Worm (Caenorhabditis elegans) whole organism, L3 larva: ENCODE results near the gene gop-1.

Source experiments
- R02D3.7 ChIP-seq: fragments of 150-350 bp; optimal IDR thresholded peaks from 2 replicates; lab custom pipeline; 2014; ENCODE audit warnings: missing biosample characterization, missing genetic modification characterization
- ZK546.5 ChIP-seq: sonication (generic microtip); optimal IDR thresholded peaks from 2 replicates; lab custom pipeline; 2017; ENCODE audit warnings: missing biosample characterization, missing genetic modification characterization
- aly-2 ChIP-seq: fragments of 150-350 bp; optimal IDR thresholded peaks from 2 replicates; lab custom pipeline; 2014; ENCODE audit warnings: missing biosample characterization, missing genetic modification characterization
- ama-1 ChIP-seq: fragments of 150-350 bp; optimal IDR thresholded peaks from 2 replicates; lab custom pipeline; 2018
- ceh-28 ChIP-seq: fragments of 150-350 bp; optimal IDR thresholded peaks from 2 replicates; lab custom pipeline; 2014; ENCODE audit warnings: missing biosample characterization, missing genetic modification reagents, missing genetic modification characterization
- ceh-82 ChIP-seq: fragments of 150-350 bp; optimal IDR thresholded peaks from 2 replicates; lab custom pipeline; 2014; ENCODE audit warnings: missing biosample characterization, missing genetic modification characterization
- ceh-9 ChIP-seq: sonication (generic microtip); optimal IDR thresholded peaks from 2 replicates; lab custom pipeline; 2018; ENCODE audit warnings: missing biosample characterization, missing genetic modification characterization
- daf-12 ChIP-seq: fragments of 150-350 bp; optimal IDR thresholded peaks from 2 replicates; lab custom pipeline; 2014; ENCODE audit warnings: missing biosample characterization, missing genetic modification reagents, missing genetic modification characterization
- egl-27 ChIP-seq: sonication (generic microtip); optimal IDR thresholded peaks from 4 replicates; lab custom pipeline; 2017; ENCODE audit warnings: missing biosample characterization, missing genetic modification reagents, missing genetic modification characterization
- egl-5 ChIP-seq: fragments of 150-350 bp; optimal IDR thresholded peaks from 2 replicates; lab custom pipeline; 2017; ENCODE audit warnings: missing biosample characterization, missing genetic modification reagents, missing genetic modification characterization, inconsistent platforms
- elt-1 ChIP-seq: fragments of 150-350 bp; optimal IDR thresholded peaks from 2 replicates; lab custom pipeline; 2014; ENCODE audit warnings: missing biosample characterization, missing genetic modification characterization
- elt-2 ChIP-seq: sonication (generic microtip); optimal IDR thresholded peaks from 2 replicates; lab custom pipeline; 2016; ENCODE audit warnings: missing genetic modification reagents, mild to moderate bottlenecking, missing genetic modification characterization, missing compliant biosample characterization
- elt-3 ChIP-seq, 3 experiments: fragments of 150-350 bp in 1 of 3; sonication (generic microtip) in 2 of 3; optimal IDR thresholded peaks; 2 replicates in 2 of 3; 4 replicates in 1 of 3; lab custom pipeline; 2014 to 2017; ENCODE audit warnings: missing biosample characterization in 3 of 3, missing genetic modification characterization in 3 of 3
- eor-1 ChIP-seq, 2 experiments: fragments of 150-350 bp; optimal IDR thresholded peaks; 2 replicates each; lab custom pipeline; 2014 to 2018; ENCODE audit warnings: missing biosample characterization in 2 of 2, missing genetic modification characterization in 2 of 2
- fkh-10 ChIP-seq: sonication (generic microtip); optimal IDR thresholded peaks from 2 replicates; lab custom pipeline; 2017; ENCODE audit warnings: missing biosample characterization, missing genetic modification reagents, missing genetic modification characterization
- fkh-2 ChIP-seq: fragments of 150-350 bp; optimal IDR thresholded peaks from 2 replicates; lab custom pipeline; 2014; ENCODE audit warnings: missing biosample characterization, missing genetic modification reagents, missing genetic modification characterization
- fos-1 ChIP-seq: fragments of 150-350 bp; optimal IDR thresholded peaks from 2 replicates; lab custom pipeline; 2014; ENCODE audit warnings: missing biosample characterization, missing genetic modification characterization
- hmg-11 ChIP-seq: sonication (generic microtip); optimal IDR thresholded peaks from 2 replicates; lab custom pipeline; 2016; ENCODE audit warnings: missing genetic modification characterization, missing compliant biosample characterization
- jun-1 ChIP-seq: fragments of 150-350 bp; optimal IDR thresholded peaks from 2 replicates; lab custom pipeline; 2014; ENCODE audit warnings: missing biosample characterization, missing genetic modification reagents, missing genetic modification characterization
- lin-15B ChIP-seq: fragments of 150-350 bp; optimal IDR thresholded peaks from 2 replicates; lab custom pipeline; 2014; ENCODE audit warnings: missing biosample characterization, missing genetic modification characterization
- lin-39 ChIP-seq: fragments of 150-350 bp; optimal IDR thresholded peaks from 2 replicates; lab custom pipeline; 2018; ENCODE audit warnings: missing biosample characterization, missing genetic modification reagents, missing genetic modification characterization
- lsy-12 ChIP-seq: sonication (generic microtip); optimal IDR thresholded peaks from 2 replicates; lab custom pipeline; 2016; ENCODE audit warnings: mild to moderate bottlenecking, missing genetic modification characterization, missing compliant biosample characterization
- mdl-1 ChIP-seq: fragments of 150-350 bp; optimal IDR thresholded peaks from 2 replicates; lab custom pipeline; 2014; ENCODE audit warnings: missing biosample characterization, missing genetic modification characterization
- mml-1 ChIP-seq: fragments of 150-350 bp; sonication (generic microtip); optimal IDR thresholded peaks from 3 replicates; lab custom pipeline; 2014; ENCODE audit warnings: missing biosample characterization, missing genetic modification characterization
- nfya-1 ChIP-seq: sonication (generic microtip); optimal IDR thresholded peaks from 2 replicates; lab custom pipeline; 2017; ENCODE audit warnings: missing genetic modification characterization, mild to moderate bottlenecking, missing compliant biosample characterization, antibody characterized with exemption, moderate library complexity; ENCODE audit not compliant: insufficient read depth
- nhr-11 ChIP-seq: fragments of 150-350 bp; optimal IDR thresholded peaks from 2 replicates; lab custom pipeline; 2014; ENCODE audit warnings: missing biosample characterization, missing genetic modification characterization
- nhr-12 ChIP-seq: fragments of 150-350 bp; optimal IDR thresholded peaks from 2 replicates; lab custom pipeline; 2014; ENCODE audit warnings: missing biosample characterization, missing genetic modification characterization
- nhr-23 ChIP-seq: fragments of 150-350 bp; optimal IDR thresholded peaks from 2 replicates; lab custom pipeline; 2014; ENCODE audit warnings: missing biosample characterization, missing genetic modification reagents, missing genetic modification characterization
- nhr-237 ChIP-seq: fragments of 150-350 bp; optimal IDR thresholded peaks from 2 replicates; lab custom pipeline; 2014; ENCODE audit warnings: missing biosample characterization, missing genetic modification characterization
- nhr-25 ChIP-seq: sonication (generic microtip); optimal IDR thresholded peaks from 2 replicates; lab custom pipeline; 2017; ENCODE audit warnings: missing biosample characterization, missing genetic modification characterization
- nhr-28 ChIP-seq: fragments of 150-350 bp; optimal IDR thresholded peaks from 2 replicates; lab custom pipeline; 2014; ENCODE audit warnings: missing biosample characterization, missing genetic modification characterization
- nhr-43 ChIP-seq: sonication (generic microtip); optimal IDR thresholded peaks from 2 replicates; lab custom pipeline; 2016; ENCODE audit warnings: mild to moderate bottlenecking, missing genetic modification characterization, missing compliant biosample characterization; ENCODE audit not compliant: poor library complexity, severe bottlenecking
- nhr-67 ChIP-seq: fragments of 150-350 bp; optimal IDR thresholded peaks from 2 replicates; lab custom pipeline; 2014; ENCODE audit warnings: missing biosample characterization, missing genetic modification characterization
- nhr-76 ChIP-seq: fragments of 150-350 bp; sonication (generic microtip); optimal IDR thresholded peaks from 5 replicates; lab custom pipeline; 2014; ENCODE audit warnings: missing biosample characterization, missing genetic modification characterization
- nhr-77 ChIP-seq: fragments of 150-350 bp; optimal IDR thresholded peaks from 2 replicates; lab custom pipeline; 2014; ENCODE audit warnings: missing biosample characterization, missing genetic modification characterization
- pha-4 ChIP-seq: fragments of 150-350 bp; optimal IDR thresholded peaks from 2 replicates; lab custom pipeline; 2014; ENCODE audit warnings: missing biosample characterization, missing genetic modification reagents, missing genetic modification characterization
- pqm-1 ChIP-seq: fragments of 150-350 bp; optimal IDR thresholded peaks from 2 replicates; lab custom pipeline; 2017; ENCODE audit warnings: missing biosample characterization, missing genetic modification characterization, inconsistent platforms
- sea-2 ChIP-seq: fragments of 150-350 bp; sonication (generic microtip); optimal IDR thresholded peaks from 4 replicates; lab custom pipeline; 2014; ENCODE audit warnings: missing biosample characterization, missing genetic modification reagents, missing genetic modification characterization
- skn-1 ChIP-seq: fragments of 150-350 bp; optimal IDR thresholded peaks from 2 replicates; lab custom pipeline; 2014; ENCODE audit warnings: missing biosample characterization, missing genetic modification characterization
- snpc-4 ChIP-seq: fragments of 150-350 bp; optimal IDR thresholded peaks from 2 replicates; lab custom pipeline; 2014; ENCODE audit warnings: missing biosample characterization, missing genetic modification characterization
- tbx-2 ChIP-seq: sonication (generic microtip); optimal IDR thresholded peaks from 2 replicates; lab custom pipeline; 2016; ENCODE audit warnings: mild to moderate bottlenecking, missing genetic modification characterization, missing compliant biosample characterization
- unc-39 ChIP-seq: sonication (generic microtip); optimal IDR thresholded peaks from 4 replicates; lab custom pipeline; 2017; ENCODE audit warnings: missing biosample characterization, missing genetic modification characterization
- unc-62 ChIP-seq: fragments of 150-350 bp; sonication (generic microtip); optimal IDR thresholded peaks from 4 replicates; lab custom pipeline; 2014; ENCODE audit warnings: missing biosample characterization, missing genetic modification reagents, missing genetic modification characterization
- zag-1 ChIP-seq: fragments of 150-350 bp; optimal IDR thresholded peaks from 2 replicates; lab custom pipeline; 2014; ENCODE audit warnings: missing biosample characterization, missing genetic modification characterization
- ztf-11 ChIP-seq: fragments of 150-350 bp; optimal IDR thresholded peaks from 2 replicates; lab custom pipeline; 2014; ENCODE audit warnings: missing biosample characterization, missing genetic modification characterization
- ztf-4 ChIP-seq: fragments of 150-350 bp; optimal IDR thresholded peaks from 2 replicates; lab custom pipeline; 2014; ENCODE audit warnings: missing biosample characterization, missing genetic modification characterization

gop-1 gene

DNA sequence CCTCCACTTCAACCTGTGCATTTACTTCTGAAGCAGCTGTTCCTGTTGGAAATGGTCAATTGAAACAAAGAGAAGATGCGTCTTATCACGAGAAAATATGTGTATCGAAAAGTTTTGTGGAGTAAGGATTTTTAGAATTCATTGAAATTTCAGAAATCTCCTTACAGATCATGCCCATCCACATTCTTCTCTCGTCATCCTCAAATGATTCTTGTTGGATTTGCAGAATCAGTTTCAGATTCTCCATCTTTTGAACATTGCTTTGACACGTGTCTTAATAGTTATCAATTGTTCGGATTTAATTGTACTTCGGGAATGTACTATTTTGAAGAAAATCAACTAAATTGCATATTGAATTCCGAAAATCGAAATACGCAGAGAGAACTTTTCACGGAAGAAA lies 49.8 kb downstream of the gop-1 start:
- no peak for TF ChIP-seq snpc-4
- TF ChIP-seq aly-2 = no peak
- no peak for TF ChIP-seq unc-39
- TF ChIP-seq nhr-237 (tag; lab: Kevin White, UChicago) = no peak
- no peak for TF ChIP-seq lsy-12
- no peak for TF ChIP-seq mml-1 (tag; lab: Kevin White, UChicago)
- TF ChIP-seq fkh-10 (GFP tag; lab: Kevin White, UChicago) = no peak
- TF ChIP-seq, all 47 proteins: peak for 0

DNA sequence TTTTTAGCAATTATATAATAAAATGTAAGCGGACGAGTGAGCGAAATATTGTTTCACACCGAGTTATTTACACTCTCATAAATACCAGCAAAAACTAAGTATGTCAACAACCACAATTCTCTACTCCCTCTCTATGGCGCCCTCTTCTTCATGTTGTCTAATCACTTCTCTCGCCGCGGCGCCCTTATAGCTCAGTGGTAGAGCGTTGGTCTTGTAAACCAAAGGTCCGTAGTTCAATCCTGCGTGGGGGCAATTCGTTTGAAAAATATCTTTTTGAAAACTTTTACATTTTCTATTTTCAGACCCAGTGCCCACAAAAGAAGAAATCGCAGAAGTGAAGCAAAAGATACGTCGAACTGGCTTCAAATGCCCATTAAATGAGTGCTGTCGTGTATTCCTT lies 51.5 kb downstream of the gop-1 start:
- TF ChIP-seq eor-1 (tag; optimal IDR thresholded peaks at IDR 0.05; lab: Kevin White, UChicago) (no peak), unc-62 (GFP tag; lab: Kevin White, UChicago) (no peak), ceh-82 (tag; lab: Kevin White, UChicago) (peak; percentile 11), unc-39 (no peak), aly-2 (no peak), fkh-10 (GFP tag; lab: Kevin White, UChicago) (no peak), nfya-1 (tag; lab: Kevin White, UChicago) (peak; percentile 40), jun-1 (tag; lab: Kevin White, UChicago) (no peak), nhr-67 (tag; lab: Kevin White, UChicago) (no peak), nhr-237 (tag; lab: Kevin White, UChicago) (no peak), egl-5 (tag; lab: Kevin White, UChicago) (no peak), ZK546.5 (no peak), nhr-76 (tag; lab: Kevin White, UChicago) (no peak), elt-3 (tag; optimal IDR thresholded peaks at IDR 0.05; lab: Kevin White, UChicago) (no peak), R02D3.7 (tag; lab: Kevin White, UChicago) (peak; percentile 20), ceh-28 (tag; lab: Kevin White, UChicago) (no peak), daf-12 (tag; lab: Kevin White, UChicago) (no peak), pqm-1 (no peak), fkh-2 (tag; lab: Kevin White, UChicago) (no peak), nhr-43 (tag; lab: Kevin White, UChicago) (peak; percentile 81), snpc-4 (no peak), lin-15B (tag; lab: Kevin White, UChicago) (peak; percentile 31), fos-1 (tag; lab: Kevin White, UChicago) (no peak), nhr-77 (tag; lab: Kevin White, UChicago) (no peak), skn-1 (tag; lab: Kevin White, UChicago) (peak; percentile 23), egl-27 (tag; lab: Kevin White, UChicago) (peak; percentile 21), lsy-12 (peak; percentile 63), ceh-9 (tag; lab: Kevin White, UChicago) (no peak), ztf-11 (tag; lab: Kevin White, UChicago) (no peak), elt-2 (peak; percentile 27), nhr-25 (tag; lab: Kevin White, UChicago) (peak; percentile 32), nhr-23 (tag; lab: Kevin White, UChicago) (peak; percentile 23), tbx-2 (tag; lab: Kevin White, UChicago) (peak; percentile 60), hmg-11 (tag; lab: Kevin White, UChicago) (peak; percentile 87), ztf-4 (tag; lab: Kevin White, UChicago) (peak; percentile 15), nhr-12 (tag; lab: Kevin White, UChicago) (no peak), pha-4 (tag; lab: Kevin White, UChicago) (peak; percentile 88), lin-39 (tag; lab: Kevin White, UChicago) (no peak)
- TF ChIP-seq, all 47 proteins: peak for 15

DNA sequence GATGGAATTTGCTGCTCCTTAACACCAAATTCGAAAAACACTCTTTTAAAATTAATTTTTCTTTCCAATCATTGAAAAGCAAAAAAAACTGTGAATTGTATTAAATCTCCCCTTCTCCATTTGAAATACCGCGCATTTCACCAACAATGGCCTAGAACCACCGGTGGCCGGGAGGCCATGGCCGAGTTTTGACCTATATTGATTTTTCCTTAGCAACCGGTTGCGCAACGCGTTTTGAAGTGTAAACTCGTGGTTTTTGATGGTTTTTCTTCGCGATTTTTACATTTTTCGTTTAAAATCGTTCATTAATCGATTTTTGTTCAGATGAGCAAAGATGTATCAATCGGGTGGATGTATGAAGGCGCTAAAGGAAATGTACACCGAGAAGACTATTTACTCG lies 54.0 kb downstream of the gop-1 start, which contains the start of gene mog-3:
mog-3 (plus strand) TSS at position 319 of the 400 bp plus-strand sequence.
- TF ChIP-seq nhr-11 = no peak
- no peak for TF ChIP-seq pqm-1
- no peak for TF ChIP-seq eor-1 (tag; optimal IDR thresholded peaks at IDR 0.05; lab: Kevin White, UChicago)
- TF ChIP-seq ceh-28 (tag; lab: Kevin White, UChicago) = peak; percentile 87
- TF ChIP-seq fkh-2 (tag; lab: Kevin White, UChicago) = no peak
- TF ChIP-seq ztf-11 (tag; lab: Kevin White, UChicago) = no peak
- TF ChIP-seq unc-39 = no peak
- no peak for TF ChIP-seq ZK546.5
- TF ChIP-seq elt-3 (tag; optimal IDR thresholded peaks at IDR 0.05; lab: Kevin White, UChicago) = no peak
- TF ChIP-seq sea-2 (GFP tag; lab: Kevin White, UChicago) = no peak
- no peak for TF ChIP-seq skn-1 (tag; lab: Kevin White, UChicago)
- TF ChIP-seq ztf-4 (tag; lab: Kevin White, UChicago) = no peak
- TF ChIP-seq mdl-1 (tag; lab: Kevin White, UChicago) = no peak
- no peak for TF ChIP-seq zag-1 (tag; lab: Kevin White, UChicago)
- no peak for TF ChIP-seq nhr-77 (tag; lab: Kevin White, UChicago)
- no peak for TF ChIP-seq nhr-12 (tag; lab: Kevin White, UChicago)
- no peak for TF ChIP-seq R02D3.7 (tag; lab: Kevin White, UChicago)
- TF ChIP-seq unc-62 (GFP tag; lab: Kevin White, UChicago) = no peak
- TF ChIP-seq nhr-25 (tag; lab: Kevin White, UChicago) = peak; percentile 59
- TF ChIP-seq nhr-43 (tag; lab: Kevin White, UChicago) = peak; percentile 75
- no peak for TF ChIP-seq egl-27 (tag; lab: Kevin White, UChicago)
- TF ChIP-seq nfya-1 (tag; lab: Kevin White, UChicago) = peak; percentile 80
- peak; percentile 40 for TF ChIP-seq lin-39 (tag; lab: Kevin White, UChicago)
- no peak for TF ChIP-seq fos-1 (tag; lab: Kevin White, UChicago)
- no peak for TF ChIP-seq elt-1 (tag; lab: Kevin White, UChicago)
- peak; percentile 58 for TF ChIP-seq hmg-11 (tag; lab: Kevin White, UChicago)
- no peak for TF ChIP-seq fkh-10 (GFP tag; lab: Kevin White, UChicago)
- TF ChIP-seq ceh-82 (tag; lab: Kevin White, UChicago) = no peak
- no peak for TF ChIP-seq ama-1 (lab: Kevin White, UChicago)
- TF ChIP-seq elt-2 = peak; percentile 2
- no peak for TF ChIP-seq aly-2
- no peak for TF ChIP-seq nhr-28
- no peak for TF ChIP-seq nhr-237 (tag; lab: Kevin White, UChicago)
